Fruit fly (Drosophila melanogaster): ENCODE measurements around the gene RhoL.

Gene RhoL

DNA sequence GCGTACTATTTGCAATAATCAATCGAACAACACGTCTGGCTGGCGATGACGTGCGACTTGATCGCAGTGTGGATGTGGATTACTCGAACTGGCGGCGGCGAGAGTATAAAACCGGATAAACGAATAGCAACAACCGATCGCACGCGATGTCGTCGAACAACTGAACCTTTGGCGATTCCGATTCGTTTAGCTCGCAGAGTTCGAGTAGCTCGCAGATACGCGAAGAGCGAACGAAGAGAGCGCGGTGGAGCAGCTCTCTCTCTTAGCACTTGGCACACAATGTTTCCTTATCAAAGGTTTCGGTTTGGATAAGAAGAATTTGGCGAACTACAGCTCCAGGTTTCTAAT lies at the start of gene RhoL:
TSS of gene RhoL (minus strand) at position 166 of the 348 bp plus-strand sequence.
- TF ChIP-seq ovo (GFP tag; optimal IDR thresholded peaks at IDR 0.05) (no peak), toe (GFP tag; optimal IDR thresholded peaks at IDR 0.05) (no peak), cic (GFP tag; optimal IDR thresholded peaks at IDR 0.05) (peak; percentile 82), CG33017 (tag; optimal IDR thresholded peaks at IDR 0.05) (peak; percentile 54), Hr96 (GFP tag; optimal IDR thresholded peaks at IDR 0.05) (no peak), bab1 (GFP tag; optimal IDR thresholded peaks at IDR 0.05) (peak; percentile 67), CG11617 (GFP tag; optimal IDR thresholded peaks at IDR 0.05) (peak; percentile 8), CG14711 (tag; optimal IDR thresholded peaks at IDR 0.05) (peak; percentile 7), Mnt (GFP tag; optimal IDR thresholded peaks at IDR 0.05) (peak; percentile 81), CG12768 (GFP tag; optimal IDR thresholded peaks at IDR 0.05) (peak; percentile 79), tj (GFP tag; optimal IDR thresholded peaks at IDR 0.05) (peak; percentile 47)

- no peak for TF ChIP-seq Crg-1 (GFP tag; optimal IDR thresholded peaks at IDR 0.05)
- no peak for TF ChIP-seq cnc (optimal IDR thresholded peaks at IDR 0.05)
- TF ChIP-seq pad (GFP tag; optimal IDR thresholded peaks at IDR 0.05) = no peak
- peak; percentile 8 for TF ChIP-seq Mnt (GFP tag; optimal IDR thresholded peaks at IDR 0.05)
- TF ChIP-seq cic (GFP tag; optimal IDR thresholded peaks at IDR 0.05) = peak; percentile 53
- no peak for TF ChIP-seq CG1620 (GFP tag; optimal IDR thresholded peaks at IDR 0.05)
- TF ChIP-seq bab1 (GFP tag; optimal IDR thresholded peaks at IDR 0.05) = peak; percentile 20
- no peak for TF ChIP-seq tj (GFP tag; optimal IDR thresholded peaks at IDR 0.05)
- TF ChIP-seq CG7101 (tag; optimal IDR thresholded peaks at IDR 0.05) = no peak
- TF ChIP-seq ovo (GFP tag; optimal IDR thresholded peaks at IDR 0.05) = no peak
Measured at dm6 chr3R:9551659-9552435, 49.5 kb upstream of the RhoL start, which contains the start of the genes mura and RnpS1. TSS of gene mura (minus strand) at chr3R:9551806. TSS of gene RnpS1 (plus strand) at chr3R:9552034.

dm6 chr3R:9551013-9551658 lies 48.8 kb upstream of the RhoL start:
- peak; percentile 93 for TF ChIP-seq Mnt (GFP tag; optimal IDR thresholded peaks at IDR 0.05)
- TF ChIP-seq Hr96 (GFP tag; optimal IDR thresholded peaks at IDR 0.05) = peak; percentile 31
- peak; percentile 23 for TF ChIP-seq Clk (GFP tag; optimal IDR thresholded peaks at IDR 0.05)
- peak; percentile 83 for TF ChIP-seq CG12768 (GFP tag; optimal IDR thresholded peaks at IDR 0.05)
- peak in 1 of 2 experiments; percentile 80 for TF ChIP-seq cnc (optimal IDR thresholded peaks at IDR 0.05)
- peak; percentile 20 for TF ChIP-seq bab1 (GFP tag; optimal IDR thresholded peaks at IDR 0.05)
- no peak for TF ChIP-seq kay (GFP tag; ENCODE audit: borderline replicate concordance)
- peak; percentile 6 for TF ChIP-seq CG1620 (GFP tag; optimal IDR thresholded peaks at IDR 0.05)
- TF ChIP-seq CG11617 (GFP tag; optimal IDR thresholded peaks at IDR 0.05) = peak; percentile 57
- TF ChIP-seq toe (GFP tag; optimal IDR thresholded peaks at IDR 0.05) = no peak
- peak; percentile 52 for TF ChIP-seq CG14711 (tag; optimal IDR thresholded peaks at IDR 0.05)
- peak; percentile 68 for TF ChIP-seq Crg-1 (GFP tag; optimal IDR thresholded peaks at IDR 0.05)
- peak; percentile 47 for TF ChIP-seq ovo (GFP tag; optimal IDR thresholded peaks at IDR 0.05)
- TF ChIP-seq CG7101 (tag; optimal IDR thresholded peaks at IDR 0.05) = peak; percentile 63
- peak; percentile 43 for TF ChIP-seq CG33017 (tag; optimal IDR thresholded peaks at IDR 0.05)
- peak; percentile 51 for TF ChIP-seq CG7045 (GFP tag; optimal IDR thresholded peaks at IDR 0.05)
- peak; percentile 78 for TF ChIP-seq tj (GFP tag; optimal IDR thresholded peaks at IDR 0.05)
- no peak for TF ChIP-seq CG5204 (GFP tag; optimal IDR thresholded peaks at IDR 0.05)
- peak; percentile 56 for TF ChIP-seq pad (GFP tag; optimal IDR thresholded peaks at IDR 0.05)
- TF ChIP-seq cic (GFP tag; optimal IDR thresholded peaks at IDR 0.05) = peak; percentile 89

DNA sequence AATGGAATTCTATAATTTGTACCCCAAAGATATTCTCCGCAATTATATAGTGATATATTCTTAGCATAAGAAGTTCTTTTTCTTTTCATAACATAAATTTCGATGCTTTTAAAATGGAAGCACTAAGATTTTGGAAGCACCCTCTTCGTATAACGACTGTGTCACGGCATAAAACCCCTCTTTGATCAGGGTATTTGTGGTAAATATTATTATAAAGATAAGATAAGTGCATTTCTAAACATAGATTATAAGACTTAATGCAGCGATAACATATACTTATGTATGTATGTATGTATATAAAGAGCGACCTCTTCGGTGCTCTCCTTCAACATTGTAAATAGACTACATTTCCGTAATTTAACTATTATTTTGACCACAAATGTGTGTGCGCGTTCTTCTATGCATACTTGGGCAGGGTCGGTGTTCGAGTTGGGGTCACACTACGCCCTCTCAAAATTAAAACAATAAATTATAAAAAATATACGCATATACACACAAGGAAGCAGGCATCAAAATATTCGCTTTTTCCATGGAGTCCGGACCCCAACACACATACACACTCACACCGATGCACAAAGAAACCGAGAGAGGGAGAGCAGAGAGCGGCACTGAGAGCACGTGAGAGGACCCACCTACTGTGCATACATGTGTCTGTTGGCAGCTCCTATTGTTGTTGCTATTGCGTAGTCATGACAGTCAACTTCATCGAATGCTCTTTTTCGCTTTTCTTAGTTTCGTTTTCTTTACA lies 48.1 kb upstream of the RhoL start:
- TF ChIP-seq Crg-1 (GFP tag; optimal IDR thresholded peaks at IDR 0.05) (peak; percentile 0), bab1 (GFP tag; optimal IDR thresholded peaks at IDR 0.05) (no peak), cnc (optimal IDR thresholded peaks at IDR 0.05) (no peak), Mnt (GFP tag; optimal IDR thresholded peaks at IDR 0.05) (peak; percentile 60)

dm6 chr3R:9548769-9549168 lies 46.4 kb upstream of the RhoL start:
- TF ChIP-seq Mnt (GFP tag; optimal IDR thresholded peaks at IDR 0.05) = peak; percentile 22
- no peak for TF ChIP-seq CG11617 (GFP tag; optimal IDR thresholded peaks at IDR 0.05)
- TF ChIP-seq kay (GFP tag; ENCODE audit: borderline replicate concordance) = no peak
- TF ChIP-seq ovo (GFP tag; optimal IDR thresholded peaks at IDR 0.05) = no peak
- TF ChIP-seq Hr96 (GFP tag; optimal IDR thresholded peaks at IDR 0.05) = no peak
- TF ChIP-seq CG33017 (tag; optimal IDR thresholded peaks at IDR 0.05) = no peak
- no peak for TF ChIP-seq CG12768 (GFP tag; optimal IDR thresholded peaks at IDR 0.05)
- no peak for TF ChIP-seq CG7045 (GFP tag; optimal IDR thresholded peaks at IDR 0.05)
- TF ChIP-seq cnc (optimal IDR thresholded peaks at IDR 0.05) = no peak
- TF ChIP-seq CG5204 (GFP tag; optimal IDR thresholded peaks at IDR 0.05) = no peak
- TF ChIP-seq bab1 (GFP tag; optimal IDR thresholded peaks at IDR 0.05) = no peak
- TF ChIP-seq tj (GFP tag; optimal IDR thresholded peaks at IDR 0.05) = no peak
- TF ChIP-seq CG7101 (tag; optimal IDR thresholded peaks at IDR 0.05) = no peak
- no peak for TF ChIP-seq CG14711 (tag; optimal IDR thresholded peaks at IDR 0.05)
- TF ChIP-seq cic (GFP tag; optimal IDR thresholded peaks at IDR 0.05) = peak; percentile 66
